Worm (Caenorhabditis elegans) whole organism, L1 larva: ENCODE measurements around the gene Y116A8C.25.

ENCODE experiments used
- C04F5.9 ChIP-seq: sonication (generic microtip); optimal IDR thresholded peaks from 2 replicates; lab custom pipeline; 2016; ENCODE audit warnings: missing genetic modification characterization, missing compliant biosample characterization
- C34B4.2 ChIP-seq: sonication (generic microtip); optimal IDR thresholded peaks from 2 replicates; lab custom pipeline; 2017; ENCODE audit warnings: mild to moderate bottlenecking, missing genetic modification characterization, missing compliant biosample characterization
- F16B12.6 ChIP-seq: fragments of 150-350 bp; optimal IDR thresholded peaks from 2 replicates; lab custom pipeline; 2014; ENCODE audit warnings: missing biosample characterization, missing genetic modification characterization
- aha-1 ChIP-seq: fragments of 150-350 bp; optimal IDR thresholded peaks from 2 replicates; lab custom pipeline; 2014; ENCODE audit warnings: missing biosample characterization, missing genetic modification characterization
- alr-1 ChIP-seq: fragments of 200-800 bp; sonication (Bioruptor generic); optimal IDR thresholded peaks from 2 replicates; lab custom pipeline; 2018; ENCODE audit warnings: borderline replicate concordance, mild to moderate bottlenecking, missing genetic modification characterization, missing compliant biosample characterization
- aly-2 ChIP-seq: fragments of 150-350 bp; optimal IDR thresholded peaks from 2 replicates; lab custom pipeline; 2014; ENCODE audit warnings: missing biosample characterization, missing genetic modification characterization
- blmp-1 ChIP-seq: fragments of 150-350 bp; optimal IDR thresholded peaks from 2 replicates; lab custom pipeline; 2014; ENCODE audit warnings: missing biosample characterization, missing genetic modification characterization
- ceh-63 ChIP-seq: fragments of 200-800 bp; sonication (Bioruptor generic); optimal IDR thresholded peaks from 2 replicates; lab custom pipeline; 2018; ENCODE audit warnings: mild to moderate bottlenecking, missing genetic modification characterization, missing compliant biosample characterization
- ceh-82 ChIP-seq, 3 experiments: fragments of 150-350 bp in 1 of 3; sonication (generic microtip) in 2 of 3; optimal IDR thresholded peaks; 2 replicates each; lab custom pipeline; 2014 to 2017; ENCODE audit warnings: missing biosample characterization in 3 of 3, missing genetic modification characterization in 3 of 3
- ces-1 ChIP-seq: fragments of 150-350 bp; optimal IDR thresholded peaks from 2 replicates; lab custom pipeline; 2014; ENCODE audit warnings: missing biosample characterization, missing genetic modification reagents, missing genetic modification characterization
- dpl-1 ChIP-seq, 3 experiments: fragments of 150-350 bp in 2 of 3; sonication (generic microtip) in 1 of 3; optimal IDR thresholded peaks; 2 replicates each; lab custom pipeline; 2014 to 2017; ENCODE audit warnings: missing biosample characterization in 3 of 3, missing genetic modification characterization in 3 of 3, missing genetic modification reagents in 3 of 3
- efl-1 ChIP-seq, 4 experiments: fragments of 150-350 bp; optimal IDR thresholded peaks in 3 of 4; peaks in 1 of 4; 1 replicate in 1 of 4; 2 replicates in 3 of 4; lab custom pipeline; 2014; ENCODE audit warnings: missing biosample characterization in 2 of 4, missing genetic modification characterization in 2 of 4, missing genetic modification reagents in 2 of 4
- egl-13 ChIP-seq: sonication (generic microtip); optimal IDR thresholded peaks from 2 replicates; lab custom pipeline; 2016; ENCODE audit warnings: missing genotype, missing genetic modification reagents, missing genetic modification characterization, missing compliant biosample characterization
- elt-3 ChIP-seq, 6 experiments: fragments of 150-350 bp in 1 of 6; sonication (generic microtip); optimal IDR thresholded peaks; 2 replicates each; lab custom pipeline; 2017 to 2018; ENCODE audit warnings: missing biosample characterization in 6 of 6, missing genetic modification characterization in 6 of 6, inconsistent platforms in 1 of 6
- ets-5 ChIP-seq: fragments of 200-800 bp; sonication (Bioruptor generic); IDR thresholded peaks from 2 replicates; pipeline ENCODE4 v1.3.6; 2022; ENCODE audit warnings: missing genetic modification characterization, missing compliant biosample characterization
- fkh-10 ChIP-seq: sonication (generic microtip); optimal IDR thresholded peaks from 2 replicates; lab custom pipeline; 2017; ENCODE audit warnings: missing biosample characterization, missing genetic modification reagents, missing genetic modification characterization
- grh-1 ChIP-seq: fragments of 200-800 bp; sonication (Bioruptor generic); IDR thresholded peaks from 2 replicates; pipeline ENCODE4 v1.3.6; 2022; ENCODE audit warnings: missing genetic modification reagents, missing genetic modification characterization, missing compliant biosample characterization
- irx-1 ChIP-seq: sonication (generic microtip); optimal IDR thresholded peaks from 2 replicates; lab custom pipeline; 2016; ENCODE audit warnings: missing genetic modification characterization, missing compliant biosample characterization
- isw-1 ChIP-seq: fragments of 200-800 bp; sonication (Bioruptor generic); IDR thresholded peaks from 2 replicates; pipeline ENCODE4 v1.3.6; 2022; ENCODE audit warnings: missing genetic modification characterization, missing compliant biosample characterization
- jun-1 ChIP-seq: fragments of 150-350 bp; optimal IDR thresholded peaks from 2 replicates; lab custom pipeline; 2014; ENCODE audit warnings: missing biosample characterization, missing genetic modification reagents, missing genetic modification characterization
- lin-14 ChIP-seq: fragments of 200-800 bp; sonication (Bioruptor generic); optimal IDR thresholded peaks from 2 replicates; lab custom pipeline; 2018; ENCODE audit warnings: mild to moderate bottlenecking, missing genetic modification characterization, moderate library complexity, missing compliant biosample characterization
- lin-15B ChIP-seq: fragments of 150-350 bp; sonication (generic microtip); optimal IDR thresholded peaks from 3 replicates; lab custom pipeline; 2014; ENCODE audit warnings: missing biosample characterization, missing genetic modification characterization
- lin-35 ChIP-seq, 2 experiments: fragments of 150-350 bp; optimal IDR thresholded peaks; 2 replicates each; lab custom pipeline; 2014; ENCODE audit warnings: missing biosample characterization in 2 of 2, missing genetic modification characterization in 2 of 2, missing genetic modification reagents in 2 of 2
- lir-3 ChIP-seq: sonication (generic microtip); optimal IDR thresholded peaks from 2 replicates; lab custom pipeline; 2016; ENCODE audit warnings: mild to moderate bottlenecking, missing genetic modification characterization, moderate library complexity, missing compliant biosample characterization; ENCODE audit not compliant: poor library complexity
- lsy-2 ChIP-seq, 2 experiments: fragments of 150-350 bp; optimal IDR thresholded peaks; 2 replicates each; lab custom pipeline; 2014; ENCODE audit warnings: missing biosample characterization in 2 of 2, missing genetic modification characterization in 2 of 2
- mab-9 ChIP-seq: fragments of 200-800 bp; sonication (Bioruptor generic); IDR thresholded peaks from 2 replicates; pipeline ENCODE4 v1.3.6; 2022; ENCODE audit warnings: missing genetic modification reagents, missing genetic modification characterization, missing compliant biosample characterization
- mdl-1 ChIP-seq, 2 experiments: fragments of 150-350 bp; optimal IDR thresholded peaks; 2 replicates each; lab custom pipeline; 2014 to 2017; ENCODE audit warnings: missing biosample characterization in 2 of 2, missing genetic modification characterization in 2 of 2, inconsistent platforms in 1 of 2
- mef-2 ChIP-seq: fragments of 150-350 bp; optimal IDR thresholded peaks from 2 replicates; lab custom pipeline; 2014; ENCODE audit warnings: missing biosample characterization, missing genetic modification characterization
- mep-1 ChIP-seq: fragments of 150-350 bp; optimal IDR thresholded peaks from 2 replicates; lab custom pipeline; 2014; ENCODE audit warnings: missing biosample characterization, missing genetic modification characterization
- nhr-11 ChIP-seq: fragments of 150-350 bp; optimal IDR thresholded peaks from 2 replicates; lab custom pipeline; 2014; ENCODE audit warnings: missing biosample characterization, missing genetic modification characterization
- nhr-19 ChIP-seq: fragments of 200-800 bp; sonication (Bioruptor generic); conservative IDR thresholded peaks from 2 replicates; pipeline ENCODE4 v1.3.6; 2022; ENCODE audit warnings: missing genetic modification characterization, missing compliant biosample characterization
- nhr-20 ChIP-seq: sonication (generic microtip); optimal IDR thresholded peaks from 2 replicates; lab custom pipeline; 2016; ENCODE audit warnings: mild to moderate bottlenecking, missing genetic modification characterization, missing compliant biosample characterization
- nhr-71 ChIP-seq: sonication (generic microtip); optimal IDR thresholded peaks from 2 replicates; lab custom pipeline; 2016; ENCODE audit warnings: mild to moderate bottlenecking, missing genetic modification characterization, moderate library complexity, missing compliant biosample characterization
- nhr-84 ChIP-seq: sonication (generic microtip); optimal IDR thresholded peaks from 2 replicates; lab custom pipeline; 2017; ENCODE audit warnings: missing biosample characterization, missing genetic modification characterization
- nhr-85 ChIP-seq: sonication (generic microtip); peaks from one replicate; lab custom pipeline; 2016; ENCODE audit warnings: missing genetic modification characterization, inconsistent platforms, missing compliant biosample characterization
- nhr-90 ChIP-seq: sonication (generic microtip); optimal IDR thresholded peaks from 2 replicates; lab custom pipeline; 2016; ENCODE audit warnings: mild to moderate bottlenecking, missing genetic modification characterization, missing compliant biosample characterization; ENCODE audit not compliant: poor library complexity
- pqm-1 ChIP-seq: sonication (generic microtip); optimal IDR thresholded peaks from 3 replicates; lab custom pipeline; 2017; ENCODE audit warnings: missing biosample characterization, missing genetic modification characterization
- sup-37 ChIP-seq: fragments of 200-800 bp; sonication (Bioruptor generic); optimal IDR thresholded peaks from 2 replicates; lab custom pipeline; 2018; ENCODE audit warnings: mild to moderate bottlenecking, missing genetic modification characterization, missing compliant biosample characterization
- swsn-7 ChIP-seq: sonication (generic microtip); optimal IDR thresholded peaks from 2 replicates; lab custom pipeline; 2016; ENCODE audit warnings: missing genetic modification characterization, missing compliant biosample characterization
- unc-130 ChIP-seq: fragments of 150-350 bp; optimal IDR thresholded peaks from 2 replicates; lab custom pipeline; 2017; ENCODE audit warnings: missing biosample characterization, missing genetic modification characterization, inconsistent platforms
- unc-62 ChIP-seq: fragments of 150-350 bp; optimal IDR thresholded peaks from 2 replicates; lab custom pipeline; 2014; ENCODE audit warnings: missing biosample characterization, missing genetic modification reagents, missing genetic modification characterization
- xbp-1 ChIP-seq: sonication (generic microtip); optimal IDR thresholded peaks from 2 replicates; lab custom pipeline; 2016; ENCODE audit warnings: missing genetic modification characterization, missing compliant biosample characterization
- zip-4 ChIP-seq: fragments of 200-800 bp; sonication (Bioruptor generic); optimal IDR thresholded peaks from 2 replicates; lab custom pipeline; 2018; ENCODE audit warnings: mild to moderate bottlenecking, missing genetic modification characterization, moderate library complexity, missing compliant biosample characterization
- ztf-4 ChIP-seq: fragments of 150-350 bp; optimal IDR thresholded peaks from 2 replicates; lab custom pipeline; 2014; ENCODE audit warnings: missing biosample characterization, missing genetic modification characterization

The Y116A8C.25 gene

DNA sequence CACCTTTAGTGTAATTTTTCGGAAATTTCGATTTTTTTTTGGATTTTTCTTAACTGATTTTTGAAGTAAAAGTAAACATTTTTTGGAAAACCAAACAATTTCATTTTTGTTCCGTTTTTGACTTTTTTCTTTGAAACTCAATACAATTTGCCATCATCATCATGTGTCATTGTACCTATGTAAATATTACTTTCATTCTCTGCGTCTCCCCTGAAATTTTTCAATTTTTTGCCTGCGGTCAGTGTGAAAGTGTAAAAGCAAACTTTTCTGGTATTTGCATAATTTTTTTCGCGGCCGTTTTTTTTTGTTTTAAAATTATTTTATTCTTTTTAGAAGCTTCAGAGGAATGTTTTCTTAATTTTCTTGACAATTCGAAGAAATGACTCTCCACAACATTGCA lies 15.2 kb upstream of the Y116A8C.25 start, which contains the start of gene Y116A8C.29:
Gene Y116A8C.29 (plus strand): TSS at position 328 of the 400 bp plus-strand sequence.
- TF ChIP-seq efl-1 (optimal IDR thresholded peaks at IDR 0.05; lab: Kevin White, UChicago) (no peak), efl-1 (GFP tag; optimal IDR thresholded peaks at IDR 0.05 in 1 of 2; lab: Kevin White, UChicago) (peak in 1 of 2 experiments; percentile 89), ces-1 (GFP tag; lab: Kevin White, UChicago) (no peak), mep-1 (tag; lab: Kevin White, UChicago) (peak; percentile 2), jun-1 (no peak), lin-35 (GFP tag; optimal IDR thresholded peaks at IDR 0.05; lab: Kevin White, UChicago) (peak in 1 of 2 experiments; percentile 24)
- TF ChIP-seq, all 84 proteins: peak for 3

DNA sequence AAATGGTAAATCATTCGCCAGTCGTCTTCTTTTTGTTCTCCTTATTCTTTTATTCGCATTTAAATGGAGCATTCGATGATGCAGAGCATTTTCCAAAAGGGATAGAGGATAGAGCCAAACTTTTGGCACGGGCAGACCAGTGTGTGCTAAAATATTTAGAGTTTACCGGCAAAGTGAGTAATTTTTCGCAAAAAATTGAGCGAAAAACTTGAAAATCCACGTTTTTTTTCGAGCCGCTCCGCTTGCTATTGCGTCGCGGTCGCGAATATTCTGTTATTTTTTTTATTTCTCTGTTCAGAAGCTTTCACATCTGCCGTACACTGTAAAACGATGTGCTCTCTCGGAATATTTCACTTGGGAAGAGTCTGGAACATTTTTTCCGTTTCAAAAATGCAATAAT lies 10.3 kb upstream of the Y116A8C.25 start, which contains the start of gene Y116A8C.43:
Gene Y116A8C.43 (plus strand): TSS at position 3 of the 400 bp plus-strand sequence.
- TF ChIP-seq efl-1 (optimal IDR thresholded peaks at IDR 0.05; lab: Kevin White, UChicago) (no peak), efl-1 (GFP tag; optimal IDR thresholded peaks at IDR 0.05 in 1 of 2; lab: Kevin White, UChicago) (peak in 1 of 2 experiments; percentile 31), nhr-90 (tag; lab: Kevin White, UChicago) (peak; percentile 9), unc-130 (tag; lab: Kevin White, UChicago) (no peak), egl-13 (tag; lab: Kevin White, UChicago) (no peak), ztf-4 (tag; lab: Kevin White, UChicago) (peak; percentile 0), sup-37 (no peak)

DNA sequence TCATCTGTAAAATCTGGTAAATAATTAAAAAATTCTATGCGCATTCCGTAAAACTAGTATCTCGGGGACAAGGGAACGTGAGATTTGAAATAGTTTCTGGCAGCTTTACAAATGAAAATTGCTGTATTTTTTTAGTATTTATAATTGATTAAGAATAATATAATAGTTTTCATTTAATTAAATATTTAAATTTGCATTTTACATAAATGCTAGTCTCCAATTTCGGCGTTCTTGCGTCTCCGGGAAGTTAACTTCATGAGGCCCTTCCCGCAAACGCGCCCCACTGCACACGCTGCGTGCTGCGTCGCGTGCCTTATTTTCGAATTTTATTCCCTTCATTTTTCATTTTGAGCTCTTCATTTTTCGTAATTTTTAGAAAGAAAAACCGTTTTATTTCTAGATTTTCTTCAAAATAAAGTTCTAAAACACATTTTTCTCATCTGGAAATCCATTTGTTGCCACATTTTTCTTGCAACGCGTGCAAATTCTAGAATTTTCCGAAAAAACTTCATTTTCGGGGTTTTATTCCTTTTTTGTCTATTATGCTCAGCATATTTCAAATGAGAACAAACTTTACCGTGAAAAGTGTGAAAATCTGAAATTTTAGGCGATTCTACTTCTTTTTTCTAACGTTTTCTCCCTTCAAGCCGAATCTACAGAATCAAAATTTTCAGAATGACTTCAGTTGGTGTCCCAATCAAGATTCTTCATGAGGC lies 9.0 kb upstream of the Y116A8C.25 start, which contains the start of the genes snx-13 and snr-1:
Gene snx-13 (minus strand): TSS at position 55 of the 716 bp plus-strand sequence.
Gene snr-1 (plus strand): TSS at position 666 of the 716 bp plus-strand sequence.
- TF ChIP-seq mef-2 (tag; lab: Kevin White, UChicago) (peak; percentile 25), aly-2 (peak; percentile 17), ceh-82 (tag; optimal IDR thresholded peaks at IDR 0.05; lab: Kevin White, UChicago) (peak; percentile 80 to 87 (median 85)), fkh-10 (peak; percentile 57), nhr-90 (tag; lab: Kevin White, UChicago) (peak; percentile 90), nhr-20 (peak; percentile 81), nhr-84 (no peak), sup-37 (peak; percentile 40), blmp-1 (tag; lab: Kevin White, UChicago) (peak; percentile 21), unc-130 (tag; lab: Kevin White, UChicago) (peak; percentile 31), zip-4 (GFP tag; lab: Kevin White, UChicago) (no peak), unc-62 (GFP tag; lab: Kevin White, UChicago) (no peak), pqm-1 (tag; lab: Kevin White, UChicago) (no peak), mab-9 (no peak; the same call in 1 of the 2 replicates), grh-1 (GFP tag; lab: Robert Waterston, UW) (no peak), nhr-11 (tag; lab: Kevin White, UChicago) (no peak), mdl-1 (tag; optimal IDR thresholded peaks at IDR 0.05; lab: Kevin White, UChicago) (peak in 1 of 2 experiments; percentile 75), lir-3 (tag; lab: Kevin White, UChicago) (peak; percentile 81), isw-1 (peak; percentile 90), lin-15B (peak; percentile 90), swsn-7 (tag; lab: Kevin White, UChicago) (peak; percentile 78), lsy-2 (tag; optimal IDR thresholded peaks at IDR 0.05; lab: Kevin White, UChicago) (peak; percentile 78 to 80), nhr-71 (tag; lab: Kevin White, UChicago) (peak; percentile 90), jun-1 (peak; percentile 50), egl-13 (tag; lab: Kevin White, UChicago) (peak; percentile 66), nhr-19 (GFP tag; lab: Robert Waterston, UW) (peak; percentile 82), irx-1 (peak; percentile 68), elt-3 (tag; optimal IDR thresholded peaks at IDR 0.05; lab: Kevin White, UChicago) (peak in 1 of 6 experiments; percentile 5), F16B12.6 (no peak), C04F5.9 (tag; lab: Kevin White, UChicago) (peak; percentile 51), lin-14 (GFP tag; lab: Kevin White, UChicago) (peak; percentile 91), nhr-85 (peak; percentile 92), xbp-1 (tag; lab: Kevin White, UChicago) (peak; percentile 87), C34B4.2 (tag; lab: Kevin White, UChicago) (no peak), aha-1 (tag; lab: Kevin White, UChicago) (no peak), alr-1 (tag; lab: Kevin White, UChicago) (no peak), ets-5 (GFP tag; lab: Robert Waterston, UW) (no peak), dpl-1 (GFP tag; optimal IDR thresholded peaks at IDR 0.05; lab: Kevin White, UChicago) (peak; percentile 63 to 69 (median 64)), ceh-63 (peak; percentile 81)
